Worm (Caenorhabditis elegans): Measurements from ENCODE around the gene M01H9.5.

DNA sequence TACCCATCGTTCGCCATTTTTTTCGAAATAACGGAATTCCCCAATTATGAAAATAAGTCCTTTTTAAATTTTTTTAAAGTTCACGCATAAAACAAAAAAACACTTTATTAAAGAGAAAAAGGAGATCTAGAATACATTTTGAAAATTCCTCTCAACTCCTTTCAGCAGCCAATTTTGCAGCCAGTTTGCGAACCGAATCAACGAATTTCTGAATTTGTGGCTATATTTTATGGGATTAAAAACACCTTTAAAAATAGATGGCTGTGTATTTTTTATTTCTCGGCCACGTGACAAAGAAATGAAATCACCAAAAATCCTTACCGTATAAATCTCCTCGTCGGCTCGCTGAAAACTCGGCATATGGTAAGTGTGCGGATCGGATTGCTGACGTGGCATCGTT is 14.7 kb downstream of the M01H9.5 start, which contains the start of gene M01H9.10:
- TF ChIP-seq elt-1 (tag; optimal IDR thresholded peaks at IDR 0.05) (no peak), pqm-1 (tag; optimal IDR thresholded peaks at IDR 0.05) (no peak), egl-27 (tag; optimal IDR thresholded peaks at IDR 0.05) (no peak), nhr-25 (tag; optimal IDR thresholded peaks at IDR 0.05) (no peak), nfya-1 (tag; optimal IDR thresholded peaks at IDR 0.05; ENCODE audit: insufficient read depth) (no peak), R02D3.7 (tag; optimal IDR thresholded peaks at IDR 0.05) (no peak), nhr-28 (tag; optimal IDR thresholded peaks at IDR 0.05) (no peak), tbx-2 (tag; optimal IDR thresholded peaks at IDR 0.05) (no peak), ama-1 (optimal IDR thresholded peaks at IDR 0.05) (no peak), ceh-9 (tag; optimal IDR thresholded peaks at IDR 0.05) (no peak), mdl-1 (tag; optimal IDR thresholded peaks at IDR 0.05) (no peak), snpc-4 (tag; optimal IDR thresholded peaks at IDR 0.05) (no peak), fkh-2 (tag; optimal IDR thresholded peaks at IDR 0.05) (no peak), nhr-12 (tag; optimal IDR thresholded peaks at IDR 0.05) (no peak)

Measured in whole organism, L3 larva.